Worm (Caenorhabditis elegans): ENCODE data around the gene ZK354.2.
A peak's percentile ranks its signal among the peaks of the same experiment; 100 is the strongest.

- TF ChIP-seq nfya-2 (GFP tag; IDR thresholded peaks at IDR 0.05): no peak
- no peak for TF ChIP-seq unc-130 (GFP tag; optimal IDR thresholded peaks at IDR 0.05)
- TF ChIP-seq athp-1 (tag; optimal IDR thresholded peaks at IDR 0.05): peak; percentile 31
- no peak for TF ChIP-seq hsf-1 (GFP tag; IDR thresholded peaks at IDR 0.05)
- no peak for TF ChIP-seq zfh-2 (GFP tag; conservative IDR thresholded peaks at IDR 0.05)
- no peak for TF ChIP-seq aptf-2 (GFP tag; conservative IDR thresholded peaks at IDR 0.05)
Measured at ce11 chrIV:5334518-5334917, 21.3 kb downstream of the ZK354.2 start.
